Worm (Caenorhabditis elegans) whole organism, midembryonic: ENCODE results near the gene ZK381.8.
A peak's percentile ranks its signal among the peaks of the same experiment; 100 is the strongest.

Experiments used
- T22C8.4 ChIP-seq: fragments of 200-800 bp; sonication (Bioruptor generic); IDR thresholded peaks from 2 replicates; pipeline ENCODE4 v1.3.6; 2022; ENCODE audit warnings: missing genetic modification characterization, missing compliant biosample characterization
- cog-1 ChIP-seq: sonication (generic microtip); optimal IDR thresholded peaks from 2 replicates; lab custom pipeline; 2016; ENCODE audit warnings: missing genetic modification characterization, missing compliant biosample characterization
- flt-1 ChIP-seq: fragments of 200-800 bp; sonication (Bioruptor generic); IDR thresholded peaks from 2 replicates; pipeline ENCODE4 v1.3.6; 2022; ENCODE audit warnings: missing genetic modification characterization, missing compliant biosample characterization
- klf-2 ChIP-seq: fragments of 200-800 bp; sonication (Bioruptor generic); conservative IDR thresholded peaks from 2 replicates; pipeline ENCODE4 v1.3.6; 2022; ENCODE audit warnings: missing genetic modification reagents, missing genetic modification characterization, missing compliant biosample characterization
- med-1 ChIP-seq: sonication (generic microtip); optimal IDR thresholded peaks from 2 replicates; lab custom pipeline; 2017; ENCODE audit warnings: missing genetic modification characterization, mild to moderate bottlenecking, missing compliant biosample characterization, antibody characterized with exemption, missing genetic modification reagents; ENCODE audit not compliant: insufficient read depth
- ref-1 ChIP-seq: fragments of 200-800 bp; sonication (Bioruptor generic); conservative IDR thresholded peaks from 2 replicates; pipeline ENCODE4 v1.3.6; 2022; ENCODE audit warnings: missing genetic modification reagents, missing genetic modification characterization, missing compliant biosample characterization
- tab-1 ChIP-seq: fragments of 200-800 bp; sonication (Bioruptor generic); IDR thresholded peaks from 2 replicates; pipeline ENCODE4 v1.3.6; 2022; ENCODE audit warnings: missing genetic modification characterization, missing compliant biosample characterization
- ztf-23 ChIP-seq: fragments of 200-800 bp; sonication (Bioruptor generic); IDR thresholded peaks from 2 replicates; pipeline ENCODE4 v1.3.6; 2022; ENCODE audit warnings: missing genetic modification reagents, missing genetic modification characterization, missing compliant biosample characterization
- ztf-29 ChIP-seq: fragments of 200-800 bp; sonication (Bioruptor generic); IDR thresholded peaks from 2 replicates; pipeline ENCODE4 v1.3.6; 2022; ENCODE audit warnings: missing genetic modification reagents, missing genetic modification characterization, missing compliant biosample characterization

Gene ZK381.8

ce11 chrIV:6970271-6970670 is at the start of gene ZK381.8:
Gene ZK381.8, minus strand, starts transcription at chrIV:6970371.
- no peak for TF ChIP-seq tab-1 (GFP tag; lab: Robert Waterston, UW)

- no peak for TF ChIP-seq tab-1 (GFP tag; lab: Robert Waterston, UW)
Measured at ce11 chrIV:7018623-7019022, 48.5 kb upstream of the ZK381.8 start.

- TF ChIP-seq ztf-29 (GFP tag; lab: Robert Waterston, UW) (no peak), med-1 (GFP tag; lab: Kevin White, UChicago) (no peak), flt-1 (GFP tag; lab: Robert Waterston, UW) (0 out of 2 replicates have a peak, but pooled peaks have one; percentile 42)
Measured at ce11 chrIV:7017123-7017674, 47.0 kb upstream of the ZK381.8 start, which contains the start of gene gldi-4. Gene gldi-4, plus strand, starts transcription at chrIV:7017624.

ce11 chrIV:7016502-7016901 is 46.3 kb upstream of the ZK381.8 start:
- TF ChIP-seq ztf-29 (GFP tag; lab: Robert Waterston, UW) (no peak), ztf-23 (GFP tag; lab: Robert Waterston, UW) (no peak), klf-2 (GFP tag; lab: Robert Waterston, UW) (no peak), tab-1 (GFP tag; lab: Robert Waterston, UW) (no peak), cog-1 (tag; lab: Kevin White, UChicago) (no peak), T22C8.4 (GFP tag; lab: Robert Waterston, UW) (no peak), med-1 (GFP tag; lab: Kevin White, UChicago) (no peak), flt-1 (GFP tag; lab: Robert Waterston, UW) (no peak), ref-1 (GFP tag; lab: Robert Waterston, UW) (no peak)

ce11 chrIV:7012731-7013445 is 42.7 kb upstream of the ZK381.8 start:
- no peak for TF ChIP-seq flt-1 (GFP tag; lab: Robert Waterston, UW)
- no peak for TF ChIP-seq T22C8.4 (GFP tag; lab: Robert Waterston, UW)
- TF ChIP-seq cog-1 (tag; lab: Kevin White, UChicago), result no peak
- no peak for TF ChIP-seq klf-2 (GFP tag; lab: Robert Waterston, UW)
- no peak for TF ChIP-seq tab-1 (GFP tag; lab: Robert Waterston, UW)
- TF ChIP-seq ztf-23 (GFP tag; lab: Robert Waterston, UW), result no peak
- TF ChIP-seq ref-1 (GFP tag; lab: Robert Waterston, UW), result no peak
- TF ChIP-seq med-1 (GFP tag; lab: Kevin White, UChicago), result no peak
- no peak for TF ChIP-seq ztf-29 (GFP tag; lab: Robert Waterston, UW)

- TF ChIP-seq ztf-23 (GFP tag; lab: Robert Waterston, UW) (no peak), T22C8.4 (GFP tag; lab: Robert Waterston, UW) (no peak), ref-1 (GFP tag; lab: Robert Waterston, UW) (no peak), klf-2 (GFP tag; lab: Robert Waterston, UW) (no peak), cog-1 (tag; lab: Kevin White, UChicago) (no peak), flt-1 (GFP tag; lab: Robert Waterston, UW) (no peak), med-1 (GFP tag; lab: Kevin White, UChicago) (no peak), ztf-29 (GFP tag; lab: Robert Waterston, UW) (no peak), tab-1 (GFP tag; lab: Robert Waterston, UW) (no peak)
Measured at ce11 chrIV:7012214-7012613, 42.0 kb upstream of the ZK381.8 start.

- TF ChIP-seq med-1 (GFP tag; lab: Kevin White, UChicago), result no peak
- no peak for TF ChIP-seq tab-1 (GFP tag; lab: Robert Waterston, UW)
- no peak for TF ChIP-seq ztf-29 (GFP tag; lab: Robert Waterston, UW)
- TF ChIP-seq flt-1 (GFP tag; lab: Robert Waterston, UW), result no peak
Measured at ce11 chrIV:7011728-7012127, 41.6 kb upstream of the ZK381.8 start, which contains the start of gene trxr-1. Gene trxr-1, plus strand, starts transcription at chrIV:7011954.

- TF ChIP-seq tab-1 (GFP tag; lab: Robert Waterston, UW) (no peak), cog-1 (tag; lab: Kevin White, UChicago) (no peak), ztf-23 (GFP tag; lab: Robert Waterston, UW) (no peak), klf-2 (GFP tag; lab: Robert Waterston, UW) (no peak), ztf-29 (GFP tag; lab: Robert Waterston, UW) (no peak), med-1 (GFP tag; lab: Kevin White, UChicago) (no peak), T22C8.4 (GFP tag; lab: Robert Waterston, UW) (no peak), flt-1 (GFP tag; lab: Robert Waterston, UW) (no peak), ref-1 (GFP tag; lab: Robert Waterston, UW) (no peak)
Measured at ce11 chrIV:7010835-7011234, 40.7 kb upstream of the ZK381.8 start, which contains the start of gene C25A8.1. Gene C25A8.1, plus strand, starts transcription at chrIV:7011135.

ce11 chrIV:7010195-7010594 is 40.0 kb upstream of the ZK381.8 start:
- no peak for TF ChIP-seq tab-1 (GFP tag; lab: Robert Waterston, UW)
- TF ChIP-seq ztf-23 (GFP tag; lab: Robert Waterston, UW), result no peak
- no peak for TF ChIP-seq flt-1 (GFP tag; lab: Robert Waterston, UW)

- no peak for TF ChIP-seq flt-1 (GFP tag; lab: Robert Waterston, UW)
- TF ChIP-seq ref-1 (GFP tag; lab: Robert Waterston, UW), result no peak
- no peak for TF ChIP-seq klf-2 (GFP tag; lab: Robert Waterston, UW)
- TF ChIP-seq T22C8.4 (GFP tag; lab: Robert Waterston, UW), result no peak
- TF ChIP-seq ztf-23 (GFP tag; lab: Robert Waterston, UW), result no peak
- no peak for TF ChIP-seq tab-1 (GFP tag; lab: Robert Waterston, UW)
- TF ChIP-seq cog-1 (tag; lab: Kevin White, UChicago), result no peak
- TF ChIP-seq med-1 (GFP tag; lab: Kevin White, UChicago), result no peak
- no peak for TF ChIP-seq ztf-29 (GFP tag; lab: Robert Waterston, UW)
Measured at ce11 chrIV:7009531-7009930, 39.4 kb upstream of the ZK381.8 start, which contains the start of gene C25A8.2. Gene C25A8.2, plus strand, starts transcription at chrIV:7009831.
